Worm (Caenorhabditis elegans) whole organism, young adult: ENCODE results near the gene F32D8.1.

ENCODE experiments used
- T07F8.4 ChIP-seq: sonication (generic microtip); optimal IDR thresholded peaks from 2 replicates; lab custom pipeline; 2016; ENCODE audit warnings: mild to moderate bottlenecking, missing genetic modification characterization, moderate library complexity, missing compliant biosample characterization
- ekl-4 ChIP-seq: fragments of 200-800 bp; sonication (Bioruptor generic); IDR thresholded peaks from 2 replicates; pipeline ENCODE4 v1.3.6; 2022; ENCODE audit warnings: missing genetic modification reagents, missing genetic modification characterization, missing compliant biosample characterization
- lag-1 ChIP-seq: fragments of 200-800 bp; sonication (Bioruptor generic); IDR thresholded peaks from 2 replicates; pipeline ENCODE4 v1.3.6; 2022; ENCODE audit warnings: missing genetic modification reagents, missing genetic modification characterization, missing compliant biosample characterization
- let-526 ChIP-seq: fragments of 200-800 bp; sonication (Bioruptor generic); IDR thresholded peaks from 2 replicates; pipeline ENCODE4 v1.3.6; 2022; ENCODE audit warnings: missing genetic modification reagents, missing genetic modification characterization, missing compliant biosample characterization
- madf-3 ChIP-seq: fragments of 200-800 bp; sonication (Bioruptor generic); IDR thresholded peaks from 2 replicates; pipeline ENCODE4 v1.3.6; 2022; ENCODE audit warnings: missing genetic modification reagents, missing genetic modification characterization, missing compliant biosample characterization
- snpc-4 ChIP-seq, 5 experiments: fragments of 150-350 bp in 1 of 5; sonication (generic microtip) in 4 of 5; optimal IDR thresholded peaks; 2 replicates each; lab custom pipeline; 2014 to 2018; ENCODE audit warnings: missing genetic modification characterization in 5 of 5, missing biosample characterization in 3 of 5, antibody characterized with exemption in 2 of 5, mild to moderate bottlenecking in 2 of 5, missing compliant biosample characterization in 2 of 5, missing genotype in 2 of 5, moderate library complexity in 2 of 5, missing genetic modification reagents in 1 of 5

- TF ChIP-seq madf-3 (GFP tag; lab: Robert Waterston, UW): no peak
- no peak for TF ChIP-seq lag-1 (GFP tag; lab: Robert Waterston, UW)
- no peak for TF ChIP-seq T07F8.4 (tag; lab: Kevin White, UChicago)
- no peak for TF ChIP-seq let-526
- TF ChIP-seq ekl-4 (GFP tag; lab: Robert Waterston, UW): no peak
- TF ChIP-seq snpc-4 (GFP tag; optimal IDR thresholded peaks at IDR 0.05; lab: Kevin White, UChicago): no peak
- no peak for TF ChIP-seq snpc-4 (tag; optimal IDR thresholded peaks at IDR 0.05; lab: Kevin White, UChicago)
These were observed 50.6 kb downstream of the F32D8.1 start, which contains the start of gene scvp-1 for ce11 chrV:10931189-10931588.
